In the genomic region with DNA sequence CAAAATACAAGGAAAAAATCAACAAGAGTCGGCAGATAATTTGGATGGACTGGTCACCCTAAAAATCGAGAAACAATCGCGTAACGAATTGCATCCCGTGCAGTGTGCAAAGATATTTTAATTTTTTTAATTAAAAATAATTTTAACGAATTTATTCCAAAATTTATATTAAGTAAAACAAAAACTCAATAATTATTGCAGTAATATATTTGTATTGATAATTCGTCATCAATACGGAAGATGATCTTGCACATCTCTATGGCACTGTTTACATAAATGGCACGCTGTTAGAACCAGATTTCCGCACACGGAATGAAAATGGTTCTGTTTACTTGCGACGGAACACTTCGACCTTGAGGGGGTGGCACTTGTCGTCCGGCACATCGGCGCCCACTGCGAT, we compare ENCODE assay signal across 5 fruit fly cellular contexts.
TF ChIP-seq lines count a peak whose summit lies in the region.

A gene (minus strand): TSS at position 52 of the 400 bp plus-strand sequence.

TF ChIP-seq in whole organism, adult, 20 proteins besides CTCF, POLR2A, EP300 and RAD21 (continued from another document):
- peak; percentile 72 for TF ChIP-seq tj (GFP tag; optimal IDR thresholded peaks at IDR 0.05; lab: Kevin White, UChicago)
TF ChIP-seq in whole organism, adult: peak in this region for 13.

TF ChIP-seq in whole organism, embryonic, 481 proteins besides CTCF, POLR2A, EP300 and RAD21 (continued from another document and continues in another):
- TF ChIP-seq CG11560 (tag; IDR thresholded peaks at IDR 0.05; lab: Robert Waterston, UW) (peak; percentile 91), ken (GFP tag; IDR thresholded peaks at IDR 0.05; lab: Robert Waterston, UW) (peak; percentile 95), tup (GFP tag; optimal IDR thresholded peaks at IDR 0.05; lab: Kevin White, UChicago) (peak; percentile 74), CG11696 (GFP tag; IDR thresholded peaks at IDR 0.05; lab: Robert Waterston, UW) (peak; percentile 83), CG11695 (GFP tag; IDR thresholded peaks at IDR 0.05; lab: Robert Waterston, UW) (peak; percentile 93), CG6683 (GFP tag; optimal IDR thresholded peaks at IDR 0.05; lab: Kevin White, UChicago) (peak; percentile 81), CG5953 (GFP tag; IDR thresholded peaks at IDR 0.05; lab: Robert Waterston, UW) (peak; percentile 86), CG9817 (tag; optimal IDR thresholded peaks at IDR 0.05; lab: Kevin White, UChicago) (peak; percentile 90), Xbp1 (GFP tag; optimal IDR thresholded peaks at IDR 0.05; lab: Kevin White, UChicago) (peak; percentile 95), lola (GFP tag; optimal IDR thresholded peaks at IDR 0.05; lab: Kevin White, UChicago) (peak in 1 of 3 experiments; percentile 88), dan (GFP tag; IDR thresholded peaks at IDR 0.05; lab: Robert Waterston, UW) (peak; percentile 86), Nf-YA (GFP tag; IDR thresholded peaks at IDR 0.05; lab: Robert Waterston, UW) (peak; percentile 90), MESR4 (GFP tag; optimal IDR thresholded peaks at IDR 0.05; lab: Kevin White, UChicago) (peak; percentile 36), klu (GFP tag; IDR thresholded peaks at IDR 0.05; lab: Robert Waterston, UW) (peak; percentile 96), MBD-R2 (GFP tag; IDR thresholded peaks at IDR 0.05; lab: Robert Waterston, UW) (peak; percentile 97), ewg (GFP tag; optimal IDR thresholded peaks at IDR 0.05; lab: Kevin White, UChicago) (peak; percentile 77), pan (optimal IDR thresholded peaks at IDR 0.05; lab: Kevin White, UChicago) (no peak), pan (GFP tag; optimal IDR thresholded peaks at IDR 0.05 in 1 of 2, IDR thresholded peaks at IDR 0.05 in 1 of 2) (peak in 1 of 2 experiments; percentile 97), Oli (tag; optimal IDR thresholded peaks at IDR 0.05; lab: Kevin White, UChicago) (peak; percentile 87), H2.0 (GFP tag; IDR thresholded peaks at IDR 0.05; lab: Robert Waterston, UW) (peak; percentile 96), Usf (GFP tag; optimal IDR thresholded peaks at IDR 0.05; lab: Kevin White, UChicago) (peak; percentile 79), sna (GFP tag; IDR thresholded peaks at IDR 0.05; lab: Robert Waterston, UW; ENCODE audit: partially characterized antibody) (no peak), cato (GFP tag; optimal IDR thresholded peaks at IDR 0.05; lab: Kevin White, UChicago; ENCODE audit: borderline replicate concordance) (peak; percentile 81), Hmr (GFP tag; optimal IDR thresholded peaks at IDR 0.05; lab: Kevin White, UChicago) (peak; percentile 91), CG7987 (GFP tag; optimal IDR thresholded peaks at IDR 0.05; lab: Kevin White, UChicago) (peak; percentile 75), Sin3A (optimal IDR thresholded peaks at IDR 0.05; lab: Kevin White, UChicago) (peak; percentile 5), crc (GFP tag; optimal IDR thresholded peaks at IDR 0.05; lab: Kevin White, UChicago) (no peak), Antp (GFP tag; optimal IDR thresholded peaks at IDR 0.05; lab: Kevin White, UChicago) (peak; percentile 25), Camta (GFP tag; optimal IDR thresholded peaks at IDR 0.05; lab: Kevin White, UChicago) (peak; percentile 32), CG2199 (GFP tag; IDR thresholded peaks at IDR 0.05; lab: Robert Waterston, UW) (peak; percentile 94), CG12769 (tag; optimal IDR thresholded peaks at IDR 0.05; lab: Kevin White, UChicago) (no peak)

TF ChIP-seq in whole organism, prepupa, 60 proteins besides CTCF, POLR2A, EP300 and RAD21 (continued from another document and continues in another):
- TF ChIP-seq CG6808 (GFP tag; optimal IDR thresholded peaks at IDR 0.05; lab: Kevin White, UChicago) (no peak), CG32006 (GFP tag; optimal IDR thresholded peaks at IDR 0.05; lab: Kevin White, UChicago) (peak; percentile 93), net (GFP tag; optimal IDR thresholded peaks at IDR 0.05; lab: Kevin White, UChicago) (peak; percentile 83), CG11294 (GFP tag; IDR thresholded peaks at IDR 0.05; lab: Robert Waterston, UW) (peak; percentile 93), fd59A (GFP tag; optimal IDR thresholded peaks at IDR 0.05; lab: Kevin White, UChicago) (peak; percentile 54), pdm3 (GFP tag; optimal IDR thresholded peaks at IDR 0.05; lab: Kevin White, UChicago) (peak; percentile 81), Hr38 (GFP tag; optimal IDR thresholded peaks at IDR 0.05; lab: Kevin White, UChicago) (no peak), topi (GFP tag; optimal IDR thresholded peaks at IDR 0.05; lab: Kevin White, UChicago) (peak; percentile 77), CG3919 (GFP tag; optimal IDR thresholded peaks at IDR 0.05; lab: Kevin White, UChicago) (peak; percentile 86), cyc (GFP tag; optimal IDR thresholded peaks at IDR 0.05; lab: Kevin White, UChicago) (peak; percentile 82), Hr39 (GFP tag; optimal IDR thresholded peaks at IDR 0.05; lab: Kevin White, UChicago) (peak; percentile 77), CG31627 (GFP tag; optimal IDR thresholded peaks at IDR 0.05; lab: Kevin White, UChicago) (peak; percentile 81), Blimp-1 (GFP tag; optimal IDR thresholded peaks at IDR 0.05; lab: Kevin White, UChicago) (peak; percentile 56), CG6792 (GFP tag; optimal IDR thresholded peaks at IDR 0.05; lab: Kevin White, UChicago) (peak; percentile 84), salr (GFP tag; optimal IDR thresholded peaks at IDR 0.05; lab: Kevin White, UChicago) (peak in 1 of 2 experiments; percentile 61), Ets21C (GFP tag; optimal IDR thresholded peaks at IDR 0.05; lab: Kevin White, UChicago) (no peak), acj6 (GFP tag; optimal IDR thresholded peaks at IDR 0.05; lab: Kevin White, UChicago) (peak; percentile 90), Gug (GFP tag; IDR thresholded peaks at IDR 0.05; lab: Robert Waterston, UW) (peak; percentile 95), CG4318 (GFP tag; optimal IDR thresholded peaks at IDR 0.05; lab: Kevin White, UChicago) (peak; percentile 85), vri (GFP tag; optimal IDR thresholded peaks at IDR 0.05; lab: Kevin White, UChicago) (peak; percentile 62), CG3032 (tag; optimal IDR thresholded peaks at IDR 0.05; lab: Kevin White, UChicago) (peak; percentile 91), CG10631 (GFP tag; optimal IDR thresholded peaks at IDR 0.05; lab: Kevin White, UChicago) (peak; percentile 96), CG6276 (GFP tag; optimal IDR thresholded peaks at IDR 0.05; lab: Kevin White, UChicago) (no peak), CG15336 (GFP tag; IDR thresholded peaks at IDR 0.05; lab: Robert Waterston, UW) (peak; percentile 89), Sox102F (GFP tag; optimal IDR thresholded peaks at IDR 0.05; lab: Kevin White, UChicago) (peak; percentile 74), dac (GFP tag; optimal IDR thresholded peaks at IDR 0.05; lab: Kevin White, UChicago) (peak; percentile 77), Sox14 (GFP tag; optimal IDR thresholded peaks at IDR 0.05; lab: Kevin White, UChicago) (peak; percentile 78), CG11762 (GFP tag; optimal IDR thresholded peaks at IDR 0.05; lab: Kevin White, UChicago; ENCODE audit: insufficient read depth) (peak; percentile 80), CG1621 (tag; optimal IDR thresholded peaks at IDR 0.05; lab: Kevin White, UChicago) (peak; percentile 61), svp (GFP tag; lab: Kevin White, UChicago) (no peak), ss (GFP tag; optimal IDR thresholded peaks at IDR 0.05; lab: Kevin White, UChicago) (no peak), CG7368 (GFP tag; optimal IDR thresholded peaks at IDR 0.05; lab: Kevin White, UChicago) (peak; percentile 75)

TF ChIP-seq in whole organism, pupa, 21 proteins besides CTCF, POLR2A, EP300 and RAD21 (continued from another document):
- peak; percentile 87 for TF ChIP-seq Snoo (tag; optimal IDR thresholded peaks at IDR 0.05; lab: Kevin White, UChicago)

TF ChIP-seq in whole organism, wandering third instar larva, 38 proteins besides CTCF, POLR2A, EP300 and RAD21 (continued from another document):
- TF ChIP-seq Rel (GFP tag; optimal IDR thresholded peaks at IDR 0.05; lab: Kevin White, UChicago) (no peak), Rel (tag; optimal IDR thresholded peaks at IDR 0.05; lab: Kevin White, UChicago) (peak; percentile 70), psq (GFP tag; optimal IDR thresholded peaks at IDR 0.05; lab: Kevin White, UChicago) (peak; percentile 88), Abd-B (GFP tag; optimal IDR thresholded peaks at IDR 0.05; lab: Kevin White, UChicago) (no peak), foxo (GFP tag; optimal IDR thresholded peaks at IDR 0.05; lab: Kevin White, UChicago) (peak in 1 of 2 experiments; percentile 94), tai (GFP tag; optimal IDR thresholded peaks at IDR 0.05; lab: Kevin White, UChicago) (no peak), brk (GFP tag; optimal IDR thresholded peaks at IDR 0.05; lab: Kevin White, UChicago) (no peak), Jra (GFP tag; optimal IDR thresholded peaks at IDR 0.05; lab: Kevin White, UChicago) (no peak), Mio (GFP tag; optimal IDR thresholded peaks at IDR 0.05; lab: Kevin White, UChicago) (no peak), br (GFP tag; optimal IDR thresholded peaks at IDR 0.05; lab: Kevin White, UChicago) (peak; percentile 69), jim (GFP tag; optimal IDR thresholded peaks at IDR 0.05; lab: Kevin White, UChicago) (no peak), Dfd (GFP tag; optimal IDR thresholded peaks at IDR 0.05; lab: Kevin White, UChicago) (no peak), CrebA (GFP tag; optimal IDR thresholded peaks at IDR 0.05; lab: Kevin White, UChicago; ENCODE audit: borderline replicate concordance) (no peak), HLH106 (tag; optimal IDR thresholded peaks at IDR 0.05; lab: Kevin White, UChicago) (peak; percentile 92), Hr78 (GFP tag; optimal IDR thresholded peaks at IDR 0.05; lab: Kevin White, UChicago) (no peak), sage (GFP tag; optimal IDR thresholded peaks at IDR 0.05; lab: Kevin White, UChicago) (no peak), Hnf4 (GFP tag; optimal IDR thresholded peaks at IDR 0.05; lab: Kevin White, UChicago) (no peak), CG9705 (GFP tag; optimal IDR thresholded peaks at IDR 0.05; lab: Kevin White, UChicago) (peak; percentile 45)
